Worm (Caenorhabditis elegans): ENCODE data around the gene nas-1.
A peak's percentile ranks its signal among the peaks of the same experiment; 100 is the strongest.

nas-1 gene

ce11 chrIII:13435570-13435969, 30.0 kb downstream of the nas-1 start, which contains the start of gene F45G2.8:
Gene F45G2.8, minus strand, starts transcription at chrIII:13435670.
- TF ChIP-seq nhr-237 (tag; optimal IDR thresholded peaks at IDR 0.05) = no peak
- no peak for TF ChIP-seq M03D4.4 (tag; optimal IDR thresholded peaks at IDR 0.05)

- TF ChIP-seq mab-5 (tag; optimal IDR thresholded peaks at IDR 0.05) = no peak
- TF ChIP-seq unc-39 (tag; optimal IDR thresholded peaks at IDR 0.05) = no peak
Measured at ce11 chrIII:13436843-13437242, 31.2 kb downstream of the nas-1 start, which contains the start of gene F45G2.9. Gene F45G2.9, minus strand, starts transcription at chrIII:13436943.

ce11 chrIII:13439415-13439814, 33.8 kb downstream of the nas-1 start, which contains the start of gene ciao-2B:
Gene ciao-2B, minus strand, starts transcription at chrIII:13439544.
- TF ChIP-seq unc-120 (tag; optimal IDR thresholded peaks at IDR 0.05; ENCODE audit: poor library complexity, severe bottlenecking) = no peak
- no peak for TF ChIP-seq ces-1 (GFP tag; optimal IDR thresholded peaks at IDR 0.05)
- TF ChIP-seq snpc-4 (tag; optimal IDR thresholded peaks at IDR 0.05) = no peak
- TF ChIP-seq ceh-83 (GFP tag; optimal IDR thresholded peaks at IDR 0.05) = no peak
- TF ChIP-seq elt-1 (tag; optimal IDR thresholded peaks at IDR 0.05; ENCODE audit: borderline replicate concordance, insufficient read depth) = no peak
- no peak for TF ChIP-seq ztf-11 (tag; optimal IDR thresholded peaks at IDR 0.05)
- TF ChIP-seq sptf-1 (tag; optimal IDR thresholded peaks at IDR 0.05) = no peak

- TF ChIP-seq mab-5 (tag; optimal IDR thresholded peaks at IDR 0.05) (no peak), lin-32 (GFP tag; optimal IDR thresholded peaks at IDR 0.05) (no peak), elt-1 (tag; optimal IDR thresholded peaks at IDR 0.05; ENCODE audit: borderline replicate concordance, insufficient read depth) (no peak), unc-39 (tag; optimal IDR thresholded peaks at IDR 0.05) (no peak), ces-1 (GFP tag; optimal IDR thresholded peaks at IDR 0.05) (no peak), snpc-4 (tag; optimal IDR thresholded peaks at IDR 0.05) (no peak), sem-2 (GFP tag; optimal IDR thresholded peaks at IDR 0.05) (no peak), tbx-8 (GFP tag; optimal IDR thresholded peaks at IDR 0.05) (no peak), lin-13 (tag; optimal IDR thresholded peaks at IDR 0.05) (no peak), unc-62 (GFP tag; optimal IDR thresholded peaks at IDR 0.05) (no peak)
Measured at ce11 chrIII:13452824-13453223, 47.2 kb downstream of the nas-1 start.

ce11 chrIII:13455207-13455606, 49.6 kb downstream of the nas-1 start, which contains the start of gene cua-1:
Gene cua-1, minus strand, starts transcription at chrIII:13455307.
- no peak for TF ChIP-seq zip-8 (tag; optimal IDR thresholded peaks at IDR 0.05)
- no peak for TF ChIP-seq nhr-28 (tag; optimal IDR thresholded peaks at IDR 0.05)

- no peak for TF ChIP-seq lin-13 (tag; optimal IDR thresholded peaks at IDR 0.05)
- TF ChIP-seq zip-8 (tag; optimal IDR thresholded peaks at IDR 0.05) = no peak
- TF ChIP-seq hlh-1 (tag; optimal IDR thresholded peaks at IDR 0.05) = no peak
- TF ChIP-seq ceh-83 (GFP tag; optimal IDR thresholded peaks at IDR 0.05) = no peak
- TF ChIP-seq pha-4 (tag; optimal IDR thresholded peaks at IDR 0.05) = no peak
- peak; percentile 26 for TF ChIP-seq ces-1 (GFP tag; optimal IDR thresholded peaks at IDR 0.05)
Measured at ce11 chrIII:13455816-13456215, 50.2 kb downstream of the nas-1 start.

ce11 chrIII:13457305-13457704, 51.7 kb downstream of the nas-1 start:
- TF ChIP-seq bed-3 (GFP tag; optimal IDR thresholded peaks at IDR 0.05) (no peak), unc-39 (tag; optimal IDR thresholded peaks at IDR 0.05) (no peak), mep-1 (tag; optimal IDR thresholded peaks at IDR 0.05) (no peak), tbx-8 (GFP tag; optimal IDR thresholded peaks at IDR 0.05) (no peak), lin-32 (GFP tag; optimal IDR thresholded peaks at IDR 0.05) (no peak), hlh-1 (tag; optimal IDR thresholded peaks at IDR 0.05) (no peak), mab-5 (tag; optimal IDR thresholded peaks at IDR 0.05) (no peak), unc-120 (tag; optimal IDR thresholded peaks at IDR 0.05; ENCODE audit: poor library complexity, severe bottlenecking) (no peak), zip-8 (tag; optimal IDR thresholded peaks at IDR 0.05) (no peak), unc-62 (GFP tag; optimal IDR thresholded peaks at IDR 0.05) (no peak), sptf-1 (tag; optimal IDR thresholded peaks at IDR 0.05) (no peak), ceh-39 (tag; optimal IDR thresholded peaks at IDR 0.05) (no peak), flh-1 (GFP tag; optimal IDR thresholded peaks at IDR 0.05) (no peak), ztf-11 (tag; optimal IDR thresholded peaks at IDR 0.05) (no peak), nhr-76 (tag; optimal IDR thresholded peaks at IDR 0.05) (no peak), elt-3 (tag; optimal IDR thresholded peaks at IDR 0.05) (no peak), ceh-43 (GFP tag; optimal IDR thresholded peaks at IDR 0.05) (no peak)

Data from whole organism, mixed stage, embryonic.